Worm (Caenorhabditis elegans): ENCODE results near the gene mpst-3.
A peak's percentile ranks its signal among the peaks of the same experiment; 100 is the strongest.

The mpst-3 gene

ce11 chrV:14895557-14895956 is at the start of gene mpst-3:
mpst-3 (plus strand) TSS chrV:14895647.
- TF ChIP-seq nhr-90 (tag; optimal IDR thresholded peaks at IDR 0.05; ENCODE audit: poor library complexity) (peak; percentile 1), tbx-2 (tag; optimal IDR thresholded peaks at IDR 0.05) (no peak), lin-35 (GFP tag; optimal IDR thresholded peaks at IDR 0.05) (peak in 1 of 2 experiments; percentile 32), efl-1 (optimal IDR thresholded peaks at IDR 0.05) (no peak), efl-1 (GFP tag; optimal IDR thresholded peaks at IDR 0.05 in 1 of 2) (peak in 1 of 2 experiments; percentile 89), lin-14 (GFP tag; optimal IDR thresholded peaks at IDR 0.05) (peak; percentile 37), nhr-12 (tag; optimal IDR thresholded peaks at IDR 0.05) (no peak), egl-13 (tag; optimal IDR thresholded peaks at IDR 0.05) (no peak), grh-1 (GFP tag; IDR thresholded peaks at IDR 0.05) (no peak), pqm-1 (tag; optimal IDR thresholded peaks at IDR 0.05) (peak; percentile 30), ceh-82 (tag; optimal IDR thresholded peaks at IDR 0.05) (peak in 1 of 3 experiments; percentile 11), elt-2 (tag; optimal IDR thresholded peaks at IDR 0.05) (peak; percentile 71), nhr-237 (tag; optimal IDR thresholded peaks at IDR 0.05) (no peak), dpl-1 (GFP tag; optimal IDR thresholded peaks at IDR 0.05) (no peak), sox-4 (tag; optimal IDR thresholded peaks at IDR 0.05) (no peak)

ce11 chrV:14847291-14847915 is 48.0 kb upstream of the mpst-3 start, which contains the start of gene ret-1:
ret-1 (minus strand) TSS chrV:14847413.
- TF ChIP-seq nhr-12 (tag; optimal IDR thresholded peaks at IDR 0.05) (no peak), lin-39 (tag; optimal IDR thresholded peaks at IDR 0.05) (peak; percentile 11), rnt-1 (tag; optimal IDR thresholded peaks at IDR 0.05) (peak; percentile 93), grh-1 (GFP tag; IDR thresholded peaks at IDR 0.05) (no peak), efl-1 (optimal IDR thresholded peaks at IDR 0.05) (peak; percentile 16 to 45), efl-1 (GFP tag; optimal IDR thresholded peaks at IDR 0.05 in 1 of 2) (peak in 1 of 2 experiments; percentile 88), dpl-1 (GFP tag; optimal IDR thresholded peaks at IDR 0.05) (peak in 1 of 3 experiments; percentile 10), nhr-19 (GFP tag; conservative IDR thresholded peaks at IDR 0.05) (peak; percentile 80), lin-13 (GFP tag; optimal IDR thresholded peaks at IDR 0.05) (peak; percentile 43), mep-1 (tag; optimal IDR thresholded peaks at IDR 0.05) (peak; percentile 44), xbp-1 (tag; optimal IDR thresholded peaks at IDR 0.05) (peak; percentile 31), lin-14 (GFP tag; optimal IDR thresholded peaks at IDR 0.05) (peak; percentile 81), egl-27 (tag; optimal IDR thresholded peaks at IDR 0.05) (no peak), nhr-71 (tag; optimal IDR thresholded peaks at IDR 0.05) (peak; percentile 87), F16B12.6 (tag; optimal IDR thresholded peaks at IDR 0.05) (no peak), ztf-11 (tag; optimal IDR thresholded peaks at IDR 0.05) (no peak), efl-3 (GFP tag; optimal IDR thresholded peaks at IDR 0.05) (no peak), mdl-1 (tag; optimal IDR thresholded peaks at IDR 0.05) (peak in 1 of 2 experiments; percentile 59), nhr-20 (tag; optimal IDR thresholded peaks at IDR 0.05) (peak; percentile 58), swsn-7 (tag; optimal IDR thresholded peaks at IDR 0.05) (peak; percentile 29), unc-62 (GFP tag; optimal IDR thresholded peaks at IDR 0.05) (no peak), lsy-2 (tag; optimal IDR thresholded peaks at IDR 0.05) (peak; percentile 52 to 56), nhr-47 (tag; optimal IDR thresholded peaks at IDR 0.05) (peak; percentile 21), C16A3.4 (tag; optimal IDR thresholded peaks at IDR 0.05) (peak; percentile 9), unc-86 (tag; optimal IDR thresholded peaks at IDR 0.05) (no peak), unc-98 (GFP tag; IDR thresholded peaks at IDR 0.05) (no peak), snu-23 (GFP tag; optimal IDR thresholded peaks at IDR 0.05) (peak; percentile 72), unc-130 (tag; optimal IDR thresholded peaks at IDR 0.05) (peak; percentile 13), tbx-2 (tag; optimal IDR thresholded peaks at IDR 0.05) (peak; percentile 31), egl-13 (tag; optimal IDR thresholded peaks at IDR 0.05) (no peak), aha-1 (tag; optimal IDR thresholded peaks at IDR 0.05) (no peak), lin-35 (GFP tag; optimal IDR thresholded peaks at IDR 0.05) (no peak), pag-3 (tag; optimal IDR thresholded peaks at IDR 0.05; ENCODE audit: borderline replicate concordance, insufficient read depth) (peak; percentile 18)
